Fruit fly (Drosophila melanogaster) ovary, adult (tissue): Measurements from ENCODE around the gene CG33230.

Experiments used
- CG17801 ChIP-seq: fragments of 200-800 bp; optimal IDR thresholded peaks from 2 replicates; lab custom pipeline; 2019; ENCODE audit warnings: missing biosample characterization, mild to moderate bottlenecking, missing genetic modification characterization, moderate library complexity; ENCODE audit not compliant: partially characterized antibody

The CG33230 gene

DNA sequence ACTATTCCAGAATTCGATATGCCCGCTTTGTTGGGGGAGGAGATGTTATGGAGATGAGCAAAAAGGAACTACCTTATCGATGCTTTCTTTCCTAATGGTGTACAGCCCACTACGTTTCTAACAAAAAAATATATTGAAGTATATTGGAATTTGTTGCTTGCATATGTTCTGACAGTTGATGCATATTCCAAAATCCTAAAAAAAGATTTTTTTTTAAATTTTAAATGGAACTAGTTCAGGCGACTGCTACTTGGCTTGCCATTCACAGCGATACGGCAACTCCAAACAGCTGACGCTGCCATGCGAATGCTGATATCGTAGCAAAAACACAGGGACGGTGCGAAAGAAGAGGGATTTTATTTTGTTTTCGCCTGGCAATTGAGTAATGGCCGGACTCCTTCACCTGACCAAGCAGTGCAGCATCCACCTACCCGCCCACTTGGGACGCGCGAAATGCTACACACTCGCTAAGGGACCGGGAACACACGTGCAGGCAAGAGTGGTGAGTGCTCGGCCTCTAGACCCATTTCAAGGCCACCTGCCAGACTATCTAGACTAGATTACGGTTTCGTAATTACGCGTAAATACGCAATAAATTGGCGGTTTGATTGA lies at the start of gene CG33230, which contains the start of the genes CG13926 and ABCB7:
Gene CG33230 (plus strand): TSS at position 299 of the 612 bp plus-strand sequence.
Gene CG13926 (minus strand): TSS at position 43 of the 612 bp plus-strand sequence.
Gene ABCB7 (plus strand): TSS at position 299 of the 612 bp plus-strand sequence.
- peak; percentile 39 for TF ChIP-seq CG17801 (GFP tag; lab: Kevin White, UChicago)

DNA sequence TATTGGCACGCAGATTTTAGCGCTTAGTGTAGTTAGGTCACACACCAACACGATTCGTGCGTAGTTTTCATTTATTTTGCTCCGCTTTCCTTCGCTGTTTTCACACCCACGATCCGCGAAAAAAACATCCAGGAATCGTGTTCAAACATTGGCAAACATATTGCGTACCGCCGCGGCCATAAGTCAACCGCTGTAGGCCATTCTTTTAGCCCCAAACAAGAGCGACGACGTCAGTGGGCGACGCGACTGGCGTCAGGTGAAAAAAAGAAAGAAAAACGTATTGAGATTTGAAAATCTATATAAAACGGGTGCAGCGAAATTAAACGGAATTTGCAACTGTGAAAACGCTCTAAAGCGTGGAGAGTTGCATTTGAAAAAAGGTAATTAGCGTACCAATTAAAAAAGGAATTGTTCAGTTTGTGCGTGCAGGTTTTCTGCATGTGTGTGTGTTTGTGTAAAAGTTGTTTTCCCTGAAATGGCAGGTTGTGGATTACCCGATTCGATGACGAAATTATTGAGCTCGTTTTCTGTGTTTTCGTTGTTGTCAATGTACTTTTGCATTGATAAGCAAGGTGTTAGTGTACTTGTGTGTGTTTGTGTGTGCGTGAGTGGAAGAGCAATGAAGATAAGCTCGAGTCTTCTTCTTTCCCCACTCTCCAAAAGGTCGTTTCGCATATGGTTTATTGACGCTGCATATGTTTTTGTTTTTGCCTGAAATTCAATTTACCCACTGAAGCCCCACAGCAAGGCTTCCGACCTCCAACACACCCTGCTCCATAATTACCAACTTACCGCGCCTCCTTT lies 48.9 kb upstream of the CG33230 start, which contains the start of gene Tmep:
Gene Tmep (plus strand): TSS at position 20 of the 804 bp plus-strand sequence.
- TF ChIP-seq CG17801 (GFP tag; lab: Kevin White, UChicago), result no peak

DNA sequence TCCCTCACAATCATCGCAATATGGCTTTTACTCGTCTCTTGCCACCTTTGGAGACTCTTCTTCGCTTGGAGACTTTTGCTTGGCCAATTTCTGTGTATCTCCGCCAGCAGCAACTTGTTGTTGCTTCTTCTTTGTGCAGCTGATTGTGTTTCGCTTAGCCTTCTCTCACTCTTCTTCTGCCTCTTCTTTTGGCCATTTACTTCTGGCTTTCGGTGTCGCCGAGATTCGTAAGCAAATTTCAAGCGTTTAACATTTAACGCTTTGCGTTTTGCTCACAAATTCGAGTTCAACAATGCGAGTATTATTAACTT lies 48.3 kb upstream of the CG33230 start:
- TF ChIP-seq CG17801 (GFP tag; lab: Kevin White, UChicago), result no peak

DNA sequence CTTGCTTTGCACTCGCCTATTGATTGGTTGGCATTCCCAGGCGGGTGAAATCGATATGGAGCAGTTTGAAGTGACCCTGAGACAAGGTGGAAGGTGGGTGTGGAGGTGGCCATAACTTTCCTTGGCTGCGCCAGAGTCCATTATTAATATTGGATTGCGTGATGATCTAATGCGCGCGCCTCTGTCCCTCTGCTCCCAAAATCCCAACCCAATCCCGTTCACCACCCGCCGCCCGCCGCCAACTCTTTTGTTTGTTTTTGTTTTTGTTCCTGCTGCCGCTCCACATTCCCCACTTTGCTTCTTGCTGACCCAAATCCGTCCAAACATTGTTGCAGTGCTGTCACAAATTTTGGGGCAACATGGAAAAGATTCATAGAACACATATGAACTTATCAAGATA lies 47.1 kb upstream of the CG33230 start:
- TF ChIP-seq CG17801 (GFP tag; lab: Kevin White, UChicago), result no peak

DNA sequence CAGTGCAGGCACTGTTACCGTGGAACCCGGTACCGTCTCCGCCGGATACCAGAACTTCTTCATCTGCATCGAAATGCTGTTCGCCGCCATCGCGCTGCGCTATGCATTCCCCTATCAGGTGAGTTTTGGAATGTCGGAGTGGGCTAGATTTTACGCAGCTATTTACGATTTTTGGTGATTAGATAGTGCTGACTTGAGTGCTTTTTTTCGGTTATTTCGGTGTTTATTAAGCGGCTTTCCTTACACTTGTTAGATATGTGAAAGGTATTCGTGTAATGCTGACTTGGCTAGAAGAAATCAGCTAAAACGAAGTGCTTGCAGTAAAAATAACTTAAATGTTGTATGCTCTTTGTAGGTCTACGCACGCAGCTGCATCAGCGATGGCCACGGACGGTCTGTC lies 45.0 kb upstream of the CG33230 start:
- no peak for TF ChIP-seq CG17801 (GFP tag; lab: Kevin White, UChicago)

DNA sequence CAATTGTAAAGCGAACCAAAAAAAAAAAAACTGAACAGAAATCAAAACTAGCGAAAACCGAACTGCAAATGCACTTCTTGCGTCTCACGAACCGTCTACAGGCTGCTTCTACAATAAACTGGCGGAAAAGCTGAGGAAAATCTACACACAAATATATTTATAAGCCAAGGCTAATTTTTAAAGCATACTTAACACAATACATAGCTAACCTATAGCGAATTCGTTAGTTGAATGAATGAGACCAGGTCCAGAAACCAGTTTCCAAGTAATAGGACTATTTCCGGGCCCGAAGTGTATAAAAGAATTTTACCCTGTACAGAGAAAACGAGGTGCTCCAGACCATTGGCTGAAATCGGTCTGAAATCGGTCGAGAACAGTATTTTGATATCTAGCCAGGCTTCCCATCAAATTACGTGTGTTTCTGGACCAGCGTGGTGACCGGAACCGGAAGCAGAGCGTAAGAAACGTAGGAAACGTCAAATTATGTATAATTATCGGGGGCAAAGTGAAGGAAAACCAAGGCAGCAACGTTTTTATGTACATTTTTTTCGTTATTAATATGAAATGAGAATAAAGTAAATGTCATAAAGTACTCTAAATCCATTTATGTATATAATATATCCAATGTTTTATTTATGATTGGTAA lies 42.4 kb upstream of the CG33230 start:
- no peak for TF ChIP-seq CG17801 (GFP tag; lab: Kevin White, UChicago)

DNA sequence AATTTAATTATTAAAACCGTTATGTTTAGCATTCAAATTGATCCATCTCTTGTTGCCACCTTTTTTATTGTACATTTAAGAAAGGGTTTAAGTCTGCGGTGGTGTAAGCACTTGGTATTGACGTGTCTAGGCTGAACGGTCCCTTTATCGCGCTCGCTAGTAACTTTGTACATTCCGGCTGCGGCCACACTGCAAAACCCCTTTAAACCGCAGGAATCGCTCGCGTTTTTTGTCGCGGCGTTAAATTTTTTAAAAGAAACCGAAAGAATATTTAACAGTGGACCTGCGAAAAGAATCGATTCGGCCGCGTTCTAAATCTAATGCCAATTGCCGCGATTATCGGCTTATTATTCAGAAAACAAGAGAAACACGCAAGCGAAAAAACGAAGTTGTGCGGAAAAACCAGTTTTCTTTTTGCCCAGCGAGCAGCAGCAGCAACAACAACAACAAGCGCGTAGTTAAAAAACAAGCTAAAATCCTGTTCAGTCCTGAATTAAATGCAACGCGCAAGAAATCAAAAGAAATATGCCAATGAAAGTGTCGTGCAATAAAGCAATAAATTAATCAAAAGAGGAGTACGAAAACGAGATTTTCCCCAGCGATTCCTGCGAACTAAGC lies 41.6 kb upstream of the CG33230 start, which contains the start of gene CG13917:
Gene CG13917 (plus strand): TSS at position 211 of the 618 bp plus-strand sequence.
- peak; percentile 33 for TF ChIP-seq CG17801 (GFP tag; lab: Kevin White, UChicago)

DNA sequence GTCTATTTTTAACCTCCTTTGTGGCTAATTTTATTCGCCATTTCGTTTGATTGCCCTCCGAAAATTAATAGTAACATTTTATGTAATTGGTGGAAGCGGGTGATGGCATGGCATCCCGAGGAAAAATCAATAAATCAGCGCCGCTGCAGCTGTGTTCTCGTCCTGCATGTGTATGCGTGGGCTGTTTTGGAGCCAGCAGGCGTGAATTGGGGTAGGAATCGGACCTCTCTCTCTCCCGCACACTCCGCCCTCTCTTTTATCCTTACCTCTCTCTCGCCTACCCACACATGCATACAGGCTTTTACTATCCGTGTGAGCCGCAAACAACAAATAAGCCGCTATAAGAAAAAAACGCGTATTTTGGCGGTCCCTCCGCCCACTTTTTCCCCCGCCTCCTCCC lies 40.9 kb upstream of the CG33230 start:
- TF ChIP-seq CG17801 (GFP tag; lab: Kevin White, UChicago), result no peak

DNA sequence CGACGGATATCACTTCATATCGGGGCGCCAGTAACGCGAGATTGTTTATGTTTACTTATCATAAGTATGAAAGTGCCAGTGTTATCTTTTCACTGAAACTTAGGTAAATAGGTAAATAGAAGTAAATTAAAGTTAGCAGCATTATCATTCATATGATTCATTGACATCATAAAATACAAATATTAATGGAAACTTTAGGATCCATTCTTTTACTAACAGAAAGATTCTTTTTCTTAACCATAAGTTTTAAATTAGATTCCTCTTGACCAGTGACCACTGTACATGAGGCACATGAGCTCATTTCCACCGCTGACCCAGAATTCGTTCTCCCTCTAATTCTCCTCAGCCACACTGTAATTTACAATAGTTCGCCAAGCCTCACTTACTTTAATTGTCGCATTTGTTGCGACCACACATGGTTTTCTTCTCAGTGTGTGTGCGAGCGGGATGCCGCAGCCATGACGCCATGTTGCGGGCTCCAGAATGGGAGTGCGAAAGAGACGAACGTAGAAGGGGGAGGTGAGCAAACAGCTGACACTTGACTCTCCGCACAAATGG lies 39.7 kb upstream of the CG33230 start:
- no peak for TF ChIP-seq CG17801 (GFP tag; lab: Kevin White, UChicago)

DNA sequence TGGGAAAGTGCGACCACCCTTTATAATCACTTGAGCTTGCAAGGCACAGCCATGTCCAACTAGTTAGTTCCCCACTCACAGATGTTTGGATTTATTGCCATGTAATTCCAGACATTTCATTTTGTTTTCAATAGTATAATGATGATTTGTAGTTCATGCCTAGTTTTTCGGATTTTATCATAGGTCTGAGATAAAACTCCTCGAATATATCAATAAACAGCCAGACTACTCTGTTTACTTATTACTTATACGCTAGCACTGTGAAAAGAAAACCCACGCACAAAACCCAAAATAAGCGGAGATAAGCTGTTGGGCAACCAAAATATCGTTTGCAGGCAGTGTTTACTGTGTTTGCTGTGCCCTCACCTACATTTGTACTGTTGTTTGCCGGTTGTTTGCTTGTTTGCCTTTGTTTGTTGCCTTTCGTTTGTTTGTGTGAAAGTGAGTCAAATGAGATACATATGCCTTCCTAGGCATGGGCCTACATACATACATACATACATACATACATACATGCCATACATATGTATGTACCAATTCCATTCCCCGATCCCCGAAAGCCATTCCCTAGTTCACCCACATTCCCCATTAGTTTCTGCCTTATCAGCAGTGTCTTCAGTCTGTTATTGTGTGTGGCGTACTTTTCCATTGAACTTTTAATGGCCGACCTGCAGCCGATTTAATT lies 38.9 kb upstream of the CG33230 start:
- TF ChIP-seq CG17801 (GFP tag; lab: Kevin White, UChicago), result no peak

DNA sequence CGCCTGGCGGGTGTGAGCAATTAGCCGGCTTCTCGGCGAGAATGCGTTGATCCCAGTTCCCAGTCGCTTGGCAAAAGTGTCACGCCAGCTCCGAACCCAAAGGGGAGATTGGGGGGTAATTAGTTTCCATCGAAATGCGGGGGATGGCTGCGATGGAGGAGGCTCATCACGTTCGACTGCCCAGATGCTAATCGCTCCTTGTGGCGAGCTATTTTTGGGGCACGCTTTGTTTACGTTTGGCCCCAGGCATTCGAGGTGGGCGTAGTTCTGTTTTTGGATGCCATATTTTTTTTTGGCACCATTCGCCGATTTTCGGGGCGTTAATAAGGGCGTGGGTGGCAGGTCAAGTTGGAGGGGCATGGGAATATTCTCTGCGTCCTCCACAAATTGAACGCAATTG lies 38.0 kb upstream of the CG33230 start:
- TF ChIP-seq CG17801 (GFP tag; lab: Kevin White, UChicago), result no peak

DNA sequence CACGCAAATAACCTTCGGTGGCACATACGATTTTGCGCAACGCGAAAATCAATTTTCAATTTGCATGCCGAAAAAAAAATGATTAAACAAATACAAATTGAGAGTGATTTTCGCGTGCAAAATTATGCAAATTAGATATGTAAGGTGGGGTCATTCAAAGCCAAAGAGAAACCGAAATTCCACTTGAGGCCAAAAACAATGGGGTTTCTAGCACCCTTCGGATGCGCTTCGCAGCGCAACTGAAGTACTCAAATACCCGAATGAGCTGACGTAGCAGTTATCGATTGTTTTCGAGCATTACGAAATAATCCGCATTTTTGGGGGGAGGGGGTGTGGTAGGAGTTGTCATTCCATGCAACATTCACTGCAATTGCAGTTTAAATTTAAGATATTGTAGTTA lies 37.4 kb upstream of the CG33230 start:
- no peak for TF ChIP-seq CG17801 (GFP tag; lab: Kevin White, UChicago)

DNA sequence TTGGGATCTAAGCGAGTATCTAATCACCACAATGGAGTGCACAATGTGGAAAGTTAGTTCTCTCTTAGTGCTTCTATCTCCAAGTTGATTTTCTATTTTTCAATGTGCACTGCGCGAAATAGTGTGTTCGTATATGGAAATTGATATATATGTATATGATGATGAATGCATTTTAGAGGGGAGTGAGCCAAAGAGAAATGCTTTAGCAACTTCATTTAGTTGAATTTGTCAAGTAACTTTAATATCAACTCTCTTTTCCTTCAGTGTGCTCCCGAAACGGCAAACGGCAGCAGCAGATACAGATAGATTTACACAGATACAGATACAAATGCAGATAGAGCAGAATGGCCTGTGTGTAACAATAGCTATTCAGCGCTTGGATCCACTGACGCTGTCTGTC lies 34.2 kb upstream of the CG33230 start:
- TF ChIP-seq CG17801 (GFP tag; lab: Kevin White, UChicago), result no peak

DNA sequence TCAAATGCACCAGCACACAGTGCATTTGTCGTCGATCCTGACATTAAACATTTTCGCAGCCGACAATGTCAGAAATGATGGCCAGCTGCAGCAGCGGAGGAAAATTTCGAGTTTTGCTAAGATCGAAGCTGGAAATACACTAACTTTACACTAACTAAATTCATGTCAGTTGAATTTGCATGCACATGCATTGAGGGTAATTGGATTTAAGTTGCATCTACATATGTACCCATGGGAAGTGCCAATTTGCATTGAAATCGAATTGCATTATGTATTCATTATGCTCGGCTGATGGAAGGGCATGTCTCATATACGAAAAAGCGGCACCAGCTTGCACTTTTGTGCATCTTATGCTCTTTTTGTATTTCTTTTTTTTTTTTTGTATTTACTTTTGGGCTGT lies 33.4 kb upstream of the CG33230 start:
- peak; percentile 85 for TF ChIP-seq CG17801 (GFP tag; lab: Kevin White, UChicago)
